Fruit fly (Drosophila melanogaster) S2 (cell line): Measurements from ENCODE around the gene CG10226.

ENCODE experiments used
- CG8478 ChIP-seq: fragments of >200 bp; optimal IDR thresholded peaks from 2 replicates; lab custom pipeline; 2018
- CTCF ChIP-seq, 2 experiments: fragments of >200 bp; optimal IDR thresholded peaks; 2 replicates each; lab custom pipeline; 2018

Gene CG10226

dm6 chr3L:6239968-6240367 lies at the start of gene CG10226:
TSS of gene CG10226 (minus strand) at chr3L:6240068.
- TF ChIP-seq CTCF (optimal IDR thresholded peaks at IDR 0.05; lab: Kevin White, UChicago) (no peak), CG8478 (lab: Kevin White, UChicago) (no peak)

- TF ChIP-seq CG8478 (lab: Kevin White, UChicago): no peak
- no peak for TF ChIP-seq CTCF (optimal IDR thresholded peaks at IDR 0.05; lab: Kevin White, UChicago)
Observed at dm6 chr3L:6285412-6285811, 45.5 kb upstream of the CG10226 start.

DNA sequence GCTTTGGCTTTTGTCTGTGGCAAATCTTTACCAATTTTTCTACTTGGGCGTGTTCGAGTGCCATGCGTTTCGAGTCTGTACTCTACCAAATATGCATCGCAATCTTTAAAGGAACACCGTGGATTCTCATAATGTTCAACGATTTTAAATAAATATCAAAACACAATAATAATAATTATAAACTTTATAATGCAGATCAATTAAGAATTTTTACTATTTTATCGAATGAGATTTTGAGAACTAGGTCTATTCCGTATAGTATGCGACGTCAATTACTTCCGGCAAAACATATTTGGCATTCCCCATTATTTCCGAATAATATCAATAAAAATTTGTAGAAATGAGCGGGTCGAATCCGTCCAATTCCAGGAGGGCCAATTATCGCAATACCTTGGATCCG lies 35.6 kb upstream of the CG10226 start, which contains the start of gene CG43168:
TSS of gene CG43168 (plus strand) at position 301 of the 400 bp plus-strand sequence.
- TF ChIP-seq CTCF (optimal IDR thresholded peaks at IDR 0.05; lab: Kevin White, UChicago) (no peak), CG8478 (lab: Kevin White, UChicago) (no peak)

dm6 chr3L:6274929-6275328 lies 35.1 kb upstream of the CG10226 start:
- TF ChIP-seq CG8478 (lab: Kevin White, UChicago) (no peak), CTCF (optimal IDR thresholded peaks at IDR 0.05; lab: Kevin White, UChicago) (no peak)

DNA sequence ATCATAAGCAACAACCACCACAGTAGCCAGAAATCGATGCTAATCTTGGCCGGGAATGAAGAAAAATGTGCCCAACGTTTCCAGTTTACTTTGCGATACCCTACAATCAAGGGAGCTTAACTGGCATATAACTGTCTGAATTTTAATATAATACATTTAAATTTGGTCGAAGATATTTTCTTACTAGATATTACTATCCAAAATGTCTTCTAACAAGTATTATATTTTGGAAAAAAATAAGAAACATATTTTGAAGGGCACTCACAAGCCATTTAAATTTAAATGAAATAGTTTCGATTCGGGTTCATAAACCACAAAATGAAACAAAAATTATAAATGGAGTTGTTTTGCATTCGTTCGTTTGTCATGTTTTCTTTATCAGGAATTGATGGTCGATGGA lies 30.4 kb upstream of the CG10226 start:
- TF ChIP-seq CG8478 (lab: Kevin White, UChicago) (no peak), CTCF (optimal IDR thresholded peaks at IDR 0.05; lab: Kevin White, UChicago) (no peak)

DNA sequence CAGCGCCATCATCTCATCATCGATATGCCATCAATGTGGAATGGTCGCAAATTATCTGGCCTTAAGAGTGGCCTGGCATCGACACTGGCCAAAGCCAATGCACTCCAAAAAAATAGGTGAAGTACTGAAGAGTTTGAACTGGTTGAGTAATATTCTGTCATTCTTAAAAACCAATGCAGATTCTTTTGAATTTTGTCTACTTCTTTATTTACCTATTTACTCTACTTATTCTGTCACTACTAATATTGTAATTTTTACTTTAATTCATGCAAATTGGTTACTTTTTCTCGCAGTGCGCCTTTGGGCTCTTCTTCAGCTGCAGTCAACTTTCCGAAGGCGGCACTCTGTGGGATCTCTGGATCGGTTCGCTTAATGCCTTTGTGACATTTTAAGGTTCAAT lies 29.1 kb upstream of the CG10226 start:
- TF ChIP-seq CG8478 (lab: Kevin White, UChicago): no peak
- TF ChIP-seq CTCF (optimal IDR thresholded peaks at IDR 0.05; lab: Kevin White, UChicago): no peak

DNA sequence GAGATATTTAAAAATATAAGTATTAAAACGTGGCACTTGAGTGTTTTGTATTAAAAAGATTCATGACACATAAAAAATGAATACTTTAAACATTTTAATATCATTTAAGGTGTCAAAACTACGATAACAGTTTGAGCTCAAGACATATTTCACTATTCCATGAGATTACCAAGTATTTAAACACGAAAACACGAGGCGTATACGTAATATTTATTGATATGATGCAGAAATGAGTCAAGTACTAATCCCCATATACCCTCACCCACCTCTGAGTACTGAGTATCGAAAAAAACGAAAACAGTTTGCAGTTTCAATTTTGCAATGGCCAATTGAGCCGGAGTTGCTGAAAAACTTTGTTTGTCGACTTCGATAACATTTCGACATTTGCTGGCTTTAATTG lies 28.2 kb upstream of the CG10226 start:
- TF ChIP-seq CTCF (optimal IDR thresholded peaks at IDR 0.05; lab: Kevin White, UChicago) (no peak), CG8478 (lab: Kevin White, UChicago) (no peak)

DNA sequence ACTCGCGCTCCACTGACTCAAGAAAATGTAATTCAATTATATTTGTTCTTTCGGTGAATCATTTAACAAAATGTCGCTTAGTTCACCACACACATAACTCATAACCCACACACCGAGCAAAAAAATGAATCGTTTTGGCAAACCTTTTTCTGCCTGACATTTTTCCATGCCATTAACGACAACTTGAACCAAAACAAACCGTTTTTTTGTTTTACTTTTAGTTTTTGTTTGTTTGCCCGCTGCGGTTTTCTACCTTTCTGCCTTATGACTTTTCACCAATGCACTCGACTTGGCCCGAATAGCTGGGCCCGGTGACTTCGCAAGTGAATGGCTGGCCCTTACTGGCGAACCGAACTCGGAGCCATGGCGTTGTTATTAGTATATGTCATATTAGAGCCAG lies 27.6 kb upstream of the CG10226 start:
- no peak for TF ChIP-seq CTCF (optimal IDR thresholded peaks at IDR 0.05; lab: Kevin White, UChicago)

- TF ChIP-seq CG8478 (lab: Kevin White, UChicago) (no peak), CTCF (optimal IDR thresholded peaks at IDR 0.05; lab: Kevin White, UChicago) (no peak)
Observed at dm6 chr3L:6266321-6266720, 26.5 kb upstream of the CG10226 start.

DNA sequence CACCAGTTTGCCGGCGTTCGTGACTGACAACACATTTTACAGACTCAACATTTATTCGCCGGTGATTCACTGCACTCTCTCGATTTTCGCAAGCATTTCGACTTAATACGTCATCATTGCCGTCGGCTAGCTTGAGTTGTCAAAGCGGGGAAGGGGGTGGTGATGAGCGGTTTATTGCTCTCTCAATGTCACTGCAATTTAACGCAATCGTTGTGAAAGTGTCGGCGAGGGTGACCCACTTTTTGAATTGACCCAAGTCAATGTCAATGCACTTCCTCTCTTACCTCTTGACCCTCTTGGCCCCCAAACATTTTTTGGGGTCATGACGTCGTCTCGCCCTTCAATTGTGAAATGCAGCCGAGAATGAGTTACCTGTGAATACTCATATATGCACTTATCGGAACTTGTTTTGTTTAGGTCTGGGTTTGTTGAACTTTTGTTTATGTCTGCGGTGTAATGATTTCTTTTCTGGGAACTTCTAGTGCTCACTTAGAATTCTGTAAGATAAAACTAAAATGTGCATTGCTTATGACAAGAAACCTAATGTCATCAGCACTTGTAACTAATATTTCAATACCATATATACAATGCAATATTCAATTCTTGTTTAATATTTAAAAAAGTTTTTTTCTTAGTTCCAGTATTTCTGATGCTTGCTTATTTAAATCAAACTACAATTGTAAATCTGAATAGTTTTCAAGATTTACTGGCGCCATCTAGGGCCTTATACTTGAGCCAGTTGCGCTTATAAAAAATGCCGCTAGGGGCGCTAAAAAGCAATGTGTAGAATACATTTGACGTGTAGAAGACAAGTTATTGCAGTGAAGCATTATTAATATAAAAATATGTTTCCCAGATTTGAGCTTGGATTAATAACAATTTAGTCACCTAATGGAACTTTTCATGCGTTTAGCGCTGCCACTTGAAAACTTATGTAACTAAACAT lies 24.3 kb upstream of the CG10226 start:
- TF ChIP-seq CG8478 (lab: Kevin White, UChicago) (no peak), CTCF (optimal IDR thresholded peaks at IDR 0.05; lab: Kevin White, UChicago) (peak; percentile 80 to 95)

DNA sequence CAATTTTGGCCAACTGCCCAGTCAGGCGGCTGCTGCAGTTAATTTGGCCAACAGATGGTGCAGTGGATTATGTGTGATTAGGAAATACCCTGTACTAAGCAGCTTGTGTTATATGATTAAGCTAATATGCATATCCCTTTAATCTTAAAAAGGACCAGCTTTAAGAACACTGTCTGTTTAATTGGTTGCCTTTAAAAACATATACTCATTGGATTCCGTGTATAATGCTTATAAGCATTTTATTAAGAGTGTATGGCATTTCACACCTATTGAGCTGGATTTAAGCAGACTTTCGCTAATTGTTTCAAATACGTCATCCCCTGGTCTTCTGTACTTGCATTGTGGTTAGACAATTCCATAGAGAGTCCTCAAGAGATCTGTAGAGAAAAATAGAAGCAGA lies 23.6 kb upstream of the CG10226 start:
- TF ChIP-seq CG8478 (lab: Kevin White, UChicago) (no peak), CTCF (optimal IDR thresholded peaks at IDR 0.05; lab: Kevin White, UChicago) (no peak)

DNA sequence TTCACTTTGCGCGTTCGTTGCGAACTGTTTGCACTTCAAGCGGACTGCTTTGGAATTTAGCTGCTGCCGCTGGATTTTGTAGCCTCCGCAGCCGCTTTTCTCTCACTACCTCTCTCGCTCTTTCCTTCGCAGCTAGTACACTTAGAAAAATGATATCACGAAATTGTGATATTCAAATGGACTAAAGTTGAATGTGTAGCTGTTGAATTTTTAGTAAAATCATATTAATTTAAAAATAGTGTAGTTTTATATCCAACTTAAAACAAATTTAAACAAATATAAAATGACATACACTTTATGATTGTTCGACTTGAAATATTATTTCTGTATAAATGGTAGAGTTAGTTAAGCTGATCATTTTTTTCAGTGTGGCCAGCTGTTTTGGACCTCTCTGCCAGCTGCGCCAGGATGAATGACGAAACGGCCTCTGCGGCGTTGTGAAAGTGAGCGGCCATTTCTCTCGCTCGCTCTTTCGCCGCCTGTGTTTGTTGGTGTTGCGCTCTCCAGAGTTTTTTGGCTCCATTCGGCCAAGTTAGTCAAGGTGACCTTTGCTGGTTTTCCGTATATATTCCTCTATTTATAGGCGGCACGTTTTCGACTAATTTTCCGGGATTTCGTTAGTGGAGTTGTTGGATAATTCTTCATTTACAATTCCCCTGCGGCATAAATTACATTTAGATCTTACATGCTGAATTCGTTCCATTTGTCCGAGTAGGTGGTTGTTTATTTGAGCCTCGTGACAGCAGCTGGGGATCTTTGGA lies 23.0 kb upstream of the CG10226 start, which contains the start of gene Ldh:
TSS of gene Ldh (minus strand) at position 51 of the 761 bp plus-strand sequence.
- no peak for TF ChIP-seq CTCF (optimal IDR thresholded peaks at IDR 0.05; lab: Kevin White, UChicago)
- no peak for TF ChIP-seq CG8478 (lab: Kevin White, UChicago)

DNA sequence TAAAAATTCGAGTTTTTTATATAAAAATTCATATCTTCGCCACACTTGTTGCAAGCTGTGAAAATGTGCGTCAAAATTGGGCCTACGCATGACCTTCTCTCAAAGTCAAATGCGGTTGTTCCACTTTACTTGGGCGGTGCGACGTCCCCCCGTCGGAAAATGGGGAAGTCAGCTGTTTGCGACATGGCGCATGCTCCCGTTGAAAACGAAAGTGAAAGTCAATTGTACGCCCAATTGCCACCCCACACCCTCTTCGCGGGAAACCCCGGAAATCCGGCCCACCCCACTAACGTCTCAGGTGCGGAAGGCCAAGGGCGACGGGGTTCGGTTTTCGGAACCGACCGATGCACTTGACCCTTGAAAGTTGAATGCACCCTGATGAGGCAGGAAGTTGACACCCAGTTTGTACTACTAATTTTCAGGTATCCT lies 22.2 kb upstream of the CG10226 start:
- TF ChIP-seq CG8478 (lab: Kevin White, UChicago) (no peak), CTCF (optimal IDR thresholded peaks at IDR 0.05; lab: Kevin White, UChicago) (no peak)

- no peak for TF ChIP-seq CTCF (optimal IDR thresholded peaks at IDR 0.05; lab: Kevin White, UChicago)
- no peak for TF ChIP-seq CG8478 (lab: Kevin White, UChicago)
Observed at dm6 chr3L:6261230-6261629, 21.4 kb upstream of the CG10226 start.

dm6 chr3L:6258660-6259059 lies 18.8 kb upstream of the CG10226 start, which contains the start of gene CG10163:
TSS of gene CG10163 (minus strand) at chr3L:6258760.
- TF ChIP-seq CG8478 (lab: Kevin White, UChicago) (no peak), CTCF (optimal IDR thresholded peaks at IDR 0.05; lab: Kevin White, UChicago) (no peak)
